Worm (Caenorhabditis elegans): ENCODE results near the gene srt-67.

DNA sequence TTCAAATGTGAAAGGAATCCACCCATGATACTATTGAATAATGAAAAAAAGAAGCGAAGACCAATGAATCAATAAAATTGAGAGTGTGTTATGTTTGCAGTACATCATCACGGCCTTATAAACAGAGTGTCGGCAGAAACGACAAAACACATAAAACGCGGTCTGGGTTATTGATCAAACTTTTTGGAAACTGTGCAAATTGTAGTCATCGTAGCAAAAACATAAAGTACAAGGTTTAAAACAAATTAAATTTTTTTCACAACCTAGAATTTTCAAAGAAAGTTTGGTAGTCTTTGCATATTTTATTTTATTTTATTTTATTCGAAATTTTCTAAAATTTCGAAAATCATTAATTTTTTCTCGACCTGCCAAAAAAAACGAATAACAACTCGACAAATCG, 14.2 kb downstream of the srt-67 start, which contains the start of gene cest-35.1:
- no peak for TF ChIP-seq hlh-17 (GFP tag; optimal IDR thresholded peaks at IDR 0.05; ENCODE audit: borderline replicate concordance)
- TF ChIP-seq aly-2 (tag; optimal IDR thresholded peaks at IDR 0.05): no peak
- no peak for TF ChIP-seq snpc-4 (tag; optimal IDR thresholded peaks at IDR 0.05)
- no peak for TF ChIP-seq lin-15B (tag; optimal IDR thresholded peaks at IDR 0.05)
- no peak for TF ChIP-seq nhr-237 (tag; optimal IDR thresholded peaks at IDR 0.05)
- TF ChIP-seq aha-1 (tag; optimal IDR thresholded peaks at IDR 0.05): no peak
- no peak for TF ChIP-seq lir-3 (tag; optimal IDR thresholded peaks at IDR 0.05; ENCODE audit: poor library complexity)
- no peak for TF ChIP-seq nhr-12 (tag; optimal IDR thresholded peaks at IDR 0.05)
- TF ChIP-seq egl-27 (tag; optimal IDR thresholded peaks at IDR 0.05): no peak
- no peak for TF ChIP-seq mdl-1 (tag; optimal IDR thresholded peaks at IDR 0.05)
- TF ChIP-seq lsy-2 (tag; optimal IDR thresholded peaks at IDR 0.05): no peak
- TF ChIP-seq lin-13 (GFP tag; optimal IDR thresholded peaks at IDR 0.05): no peak
- TF ChIP-seq tbx-2 (tag; optimal IDR thresholded peaks at IDR 0.05): no peak
- no peak for TF ChIP-seq nhr-47 (tag; optimal IDR thresholded peaks at IDR 0.05)

Measured in whole organism, L1 larva.